Fruit fly (Drosophila melanogaster) whole organism, pupa: ENCODE data around the gene Taf3.

Experiments
- CG10348 ChIP-seq: fragments of 200-800 bp; sonication (Bioruptor generic); IDR thresholded peaks from 2 replicates; pipeline ENCODE4 v1.3.6; 2022; ENCODE audit warnings: missing biosample characterization, missing genetic modification characterization
- CG14655 ChIP-seq: fragments of 200-800 bp; sonication (Bioruptor generic); optimal IDR thresholded peaks from 3 replicates; lab custom pipeline; 2017; ENCODE audit warnings: mild to moderate bottlenecking, missing biosample characterization, missing genetic modification reagents, missing genetic modification characterization
- CG17806 ChIP-seq: fragments of 200-800 bp; sonication (Bioruptor generic); optimal IDR thresholded peaks from 2 replicates; lab custom pipeline; 2018; ENCODE audit warnings: missing biosample characterization, mild to moderate bottlenecking, missing genetic modification characterization, moderate library complexity
- CG32121 ChIP-seq: fragments of 200-800 bp; sonication (Bioruptor generic); IDR thresholded peaks from 2 replicates; pipeline ENCODE4 v1.3.6; 2022; ENCODE audit warnings: missing biosample characterization, missing genetic modification characterization
- D1 ChIP-seq: fragments of 200-800 bp; sonication (Bioruptor generic); optimal IDR thresholded peaks from 2 replicates; lab custom pipeline; 2018; ENCODE audit warnings: missing biosample characterization, mild to moderate bottlenecking, missing genetic modification characterization, moderate library complexity
- EcR ChIP-seq: fragments of 200-800 bp; sonication (Bioruptor generic); optimal IDR thresholded peaks from 3 replicates; lab custom pipeline; 2019; ENCODE audit warnings: missing biosample characterization, missing genetic modification characterization, mild to moderate bottlenecking, moderate library complexity, missing genetic modification reagents
- Pif1A ChIP-seq: fragments of 200-800 bp; sonication (Bioruptor generic); optimal IDR thresholded peaks from 3 replicates; lab custom pipeline; 2016; ENCODE audit warnings: missing biosample characterization, missing genetic modification characterization
- Pif1B ChIP-seq: fragments of 200-800 bp; sonication (Bioruptor generic); optimal IDR thresholded peaks from 3 replicates; lab custom pipeline; 2016; ENCODE audit warnings: missing biosample characterization, missing genetic modification characterization

DNA sequence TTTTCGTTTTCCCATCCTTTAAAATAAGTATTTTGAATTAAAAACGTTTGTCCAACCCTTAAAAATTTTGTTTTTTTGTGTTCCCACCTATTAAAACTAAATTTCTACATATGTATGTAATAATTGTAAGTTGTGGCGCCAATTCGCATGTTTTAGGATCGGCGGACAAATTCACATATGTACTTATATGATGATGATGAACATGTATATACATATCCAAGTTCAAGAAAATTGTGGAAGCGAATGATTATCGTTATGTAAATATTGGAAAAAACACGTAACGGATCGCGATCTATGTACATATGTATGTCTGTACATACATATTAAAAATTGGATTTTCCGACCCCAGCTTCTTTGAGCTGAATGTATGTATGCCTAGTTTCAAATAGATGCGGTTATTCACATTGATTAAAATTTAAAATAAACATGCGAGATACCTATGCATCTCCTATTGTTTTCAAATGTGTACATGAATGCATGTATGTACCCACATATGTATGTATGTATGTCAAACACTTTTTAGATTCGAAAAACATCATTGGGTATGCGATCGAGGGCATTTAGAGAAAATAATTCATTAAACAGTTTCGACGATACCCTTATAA is 2.1 kb upstream of the Taf3 start:
- TF ChIP-seq CG10348 (GFP tag; lab: Robert Waterston, UW) (no peak), D1 (tag; lab: Kevin White, UChicago) (no peak), CG17806 (no peak), CG14655 (no peak), Pif1B (GFP tag; lab: Kevin White, UChicago) (no peak), CG32121 (no peak), Pif1A (no peak), EcR (GFP tag; lab: Kevin White, UChicago) (no peak)
